Worm (Caenorhabditis elegans): Measurements from ENCODE around the gene shc-2.
A peak's percentile ranks its signal among the peaks of the same experiment; 100 is the strongest.

Gene shc-2

ce11 chrII:4945695-4946094 is 23.3 kb upstream of the shc-2 start, which contains the start of the genes gldi-11 and ZK546.2:
Gene gldi-11, minus strand, starts transcription at chrII:4945789.
Gene ZK546.2, plus strand, starts transcription at chrII:4946027.
- TF ChIP-seq ceh-13 (GFP tag; optimal IDR thresholded peaks at IDR 0.05), result no peak
- no peak for TF ChIP-seq aly-1 (tag; optimal IDR thresholded peaks at IDR 0.05)
- no peak for TF ChIP-seq hmbx-1 (tag; optimal IDR thresholded peaks at IDR 0.05)
- no peak for TF ChIP-seq flt-1 (GFP tag; IDR thresholded peaks at IDR 0.05)
- TF ChIP-seq tbx-11 (GFP tag; IDR thresholded peaks at IDR 0.05), result no peak
- no peak for TF ChIP-seq B0310.2 (tag; optimal IDR thresholded peaks at IDR 0.05)
- TF ChIP-seq scrt-1 (GFP tag; IDR thresholded peaks at IDR 0.05), result no peak
- TF ChIP-seq ets-7 (tag; optimal IDR thresholded peaks at IDR 0.05), result no peak
- TF ChIP-seq tbx-37 (GFP tag; conservative IDR thresholded peaks at IDR 0.05), result no peak
- TF ChIP-seq F13C5.2 (tag; optimal IDR thresholded peaks at IDR 0.05), result no peak
- TF ChIP-seq ama-1 (optimal IDR thresholded peaks at IDR 0.05), result no peak
- no peak for TF ChIP-seq hnd-1 (tag; optimal IDR thresholded peaks at IDR 0.05)

- no peak for TF ChIP-seq hmg-4 (GFP tag; optimal IDR thresholded peaks at IDR 0.05)
- no peak for TF ChIP-seq flt-1 (GFP tag; IDR thresholded peaks at IDR 0.05)
- no peak for TF ChIP-seq pes-1 (GFP tag; IDR thresholded peaks at IDR 0.05)
- TF ChIP-seq ets-7 (tag; optimal IDR thresholded peaks at IDR 0.05), result no peak
- no peak for TF ChIP-seq tra-4 (tag; optimal IDR thresholded peaks at IDR 0.05)
- TF ChIP-seq tbx-37 (GFP tag; conservative IDR thresholded peaks at IDR 0.05), result no peak
- no peak for TF ChIP-seq scrt-1 (GFP tag; IDR thresholded peaks at IDR 0.05)
- no peak for TF ChIP-seq ceh-36 (tag; optimal IDR thresholded peaks at IDR 0.05)
- TF ChIP-seq hnd-1 (tag; optimal IDR thresholded peaks at IDR 0.05), result no peak
- no peak for TF ChIP-seq tbx-11 (GFP tag; IDR thresholded peaks at IDR 0.05)
- no peak for TF ChIP-seq ama-1 (optimal IDR thresholded peaks at IDR 0.05)
- TF ChIP-seq hmbx-1 (tag; optimal IDR thresholded peaks at IDR 0.05), result no peak
- no peak for TF ChIP-seq ceh-13 (GFP tag; optimal IDR thresholded peaks at IDR 0.05)
- no peak for TF ChIP-seq aly-1 (tag; optimal IDR thresholded peaks at IDR 0.05)
- no peak for TF ChIP-seq sea-1 (GFP tag; conservative IDR thresholded peaks at IDR 0.05)
- no peak for TF ChIP-seq B0310.2 (tag; optimal IDR thresholded peaks at IDR 0.05)
- no peak for TF ChIP-seq F13C5.2 (tag; optimal IDR thresholded peaks at IDR 0.05)
These were observed 22.2 kb upstream of the shc-2 start for ce11 chrII:4946775-4947174.

DNA sequence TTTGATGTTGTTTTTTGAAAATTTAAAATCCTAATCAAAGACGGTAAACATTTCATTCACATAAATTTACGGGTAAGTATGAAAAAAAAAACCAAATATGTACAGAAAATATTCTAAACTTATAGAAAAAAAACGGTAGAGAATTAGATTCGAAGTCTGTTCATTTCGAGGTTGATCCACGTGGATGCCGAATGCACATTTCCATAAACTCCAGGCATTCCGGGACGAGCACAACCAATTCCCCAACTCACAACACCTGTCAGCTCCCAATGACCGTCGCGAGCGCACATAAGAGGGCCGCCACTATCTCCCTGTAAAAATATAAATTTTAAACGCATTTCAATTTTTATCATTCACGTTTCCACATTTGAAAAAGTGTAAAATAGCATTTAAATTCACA is 20.8 kb upstream of the shc-2 start:
- TF ChIP-seq ceh-36 (tag; optimal IDR thresholded peaks at IDR 0.05), result no peak

DNA sequence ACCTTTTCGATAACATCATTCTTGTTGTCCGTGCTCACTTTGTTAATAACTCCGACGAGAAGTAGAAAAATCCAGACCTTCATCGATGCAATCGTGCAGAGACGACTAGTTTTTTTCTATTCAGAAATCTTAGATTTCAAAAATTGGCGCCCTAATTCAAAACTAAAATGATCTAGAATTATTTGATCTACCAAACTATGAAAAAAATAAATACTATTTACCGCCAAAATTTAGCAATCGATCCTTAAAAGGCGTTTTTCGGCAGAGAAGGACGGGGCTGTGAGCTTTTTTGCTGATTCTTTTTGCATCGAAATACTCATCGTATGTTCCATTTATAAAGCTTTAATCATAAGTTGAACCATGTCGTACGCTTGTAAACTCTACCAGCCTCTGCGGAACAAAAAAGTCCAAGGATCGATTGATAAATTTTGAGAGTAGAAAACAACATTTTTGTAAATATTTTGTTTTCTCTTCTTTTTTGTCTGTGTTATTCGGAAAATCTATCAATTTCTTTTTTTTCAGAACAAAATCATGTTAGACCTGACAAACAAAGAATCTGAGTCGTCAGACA is 19.5 kb upstream of the shc-2 start, which contains the start of the genes try-1 and zyg-12:
Gene try-1, minus strand, starts transcription at position 148 of the 571 bp plus-strand sequence.
Gene zyg-12, plus strand, starts transcription at position 521 of the 571 bp plus-strand sequence.
- TF ChIP-seq sea-1 (GFP tag; conservative IDR thresholded peaks at IDR 0.05) (no peak), tbx-37 (GFP tag; conservative IDR thresholded peaks at IDR 0.05) (no peak), tra-4 (tag; optimal IDR thresholded peaks at IDR 0.05) (no peak), flt-1 (GFP tag; IDR thresholded peaks at IDR 0.05) (no peak), tbx-11 (GFP tag; IDR thresholded peaks at IDR 0.05) (no peak), ama-1 (optimal IDR thresholded peaks at IDR 0.05) (no peak), ets-7 (tag; optimal IDR thresholded peaks at IDR 0.05) (no peak), aly-1 (tag; optimal IDR thresholded peaks at IDR 0.05) (no peak)

- TF ChIP-seq pes-1 (GFP tag; IDR thresholded peaks at IDR 0.05) (no peak), tra-4 (tag; optimal IDR thresholded peaks at IDR 0.05) (no peak), sea-1 (GFP tag; conservative IDR thresholded peaks at IDR 0.05) (no peak), ceh-36 (tag; optimal IDR thresholded peaks at IDR 0.05) (no peak), B0310.2 (tag; optimal IDR thresholded peaks at IDR 0.05) (no peak), F13C5.2 (tag; optimal IDR thresholded peaks at IDR 0.05) (no peak), aly-1 (tag; optimal IDR thresholded peaks at IDR 0.05) (no peak), ceh-13 (GFP tag; optimal IDR thresholded peaks at IDR 0.05) (no peak)
These were observed 15.7 kb upstream of the shc-2 start, which contains the start of gene ndx-3 for ce11 chrII:4953289-4953688. Gene ndx-3, plus strand, starts transcription at chrII:4953589.

- TF ChIP-seq hmbx-1 (tag; optimal IDR thresholded peaks at IDR 0.05) (no peak), tbx-11 (GFP tag; IDR thresholded peaks at IDR 0.05) (no peak), B0310.2 (tag; optimal IDR thresholded peaks at IDR 0.05) (no peak), pes-1 (GFP tag; IDR thresholded peaks at IDR 0.05) (no peak), ama-1 (optimal IDR thresholded peaks at IDR 0.05) (no peak), ets-7 (tag; optimal IDR thresholded peaks at IDR 0.05) (no peak), ceh-13 (GFP tag; optimal IDR thresholded peaks at IDR 0.05) (no peak), hnd-1 (tag; optimal IDR thresholded peaks at IDR 0.05) (no peak), hmg-4 (GFP tag; optimal IDR thresholded peaks at IDR 0.05) (no peak), tra-4 (tag; optimal IDR thresholded peaks at IDR 0.05) (no peak), ceh-36 (tag; optimal IDR thresholded peaks at IDR 0.05) (no peak), flt-1 (GFP tag; IDR thresholded peaks at IDR 0.05) (no peak), F13C5.2 (tag; optimal IDR thresholded peaks at IDR 0.05) (no peak), aly-1 (tag; optimal IDR thresholded peaks at IDR 0.05) (no peak), tbx-37 (GFP tag; conservative IDR thresholded peaks at IDR 0.05) (no peak), scrt-1 (GFP tag; IDR thresholded peaks at IDR 0.05) (no peak), sea-1 (GFP tag; conservative IDR thresholded peaks at IDR 0.05) (no peak)
These were observed 14.6 kb upstream of the shc-2 start for ce11 chrII:4954099-4954959.

DNA sequence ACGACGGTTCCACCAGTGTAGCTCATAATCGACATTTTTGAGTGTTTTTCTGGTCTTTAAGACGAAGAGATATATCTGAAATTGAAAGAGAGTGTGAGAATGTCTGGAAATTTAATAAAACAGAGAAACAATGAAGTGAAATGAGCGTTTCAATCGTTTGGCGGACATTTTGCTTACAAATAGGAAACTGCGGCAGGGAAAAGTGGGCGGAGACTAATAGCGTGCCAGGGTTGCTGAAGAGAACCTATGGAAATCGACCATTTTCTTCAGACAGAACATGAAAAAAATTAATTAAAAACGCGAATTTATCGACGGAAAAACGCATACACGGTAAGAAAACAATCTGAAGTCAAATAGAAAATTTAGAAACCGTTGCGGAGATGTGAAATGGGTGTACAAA is 13.6 kb upstream of the shc-2 start, which contains the start of gene pbs-3:
Gene pbs-3, minus strand, starts transcription at position 75 of the 400 bp plus-strand sequence.
- TF ChIP-seq flt-1 (GFP tag; IDR thresholded peaks at IDR 0.05) (no peak), ama-1 (optimal IDR thresholded peaks at IDR 0.05) (no peak), tbx-11 (GFP tag; IDR thresholded peaks at IDR 0.05) (no peak), hnd-1 (tag; optimal IDR thresholded peaks at IDR 0.05) (no peak), sea-1 (GFP tag; conservative IDR thresholded peaks at IDR 0.05) (0 out of 2 replicates have a peak, but pooled peaks have one; percentile 23), ets-7 (tag; optimal IDR thresholded peaks at IDR 0.05) (peak; percentile 3), tbx-37 (GFP tag; conservative IDR thresholded peaks at IDR 0.05) (peak; percentile 54; the same call in 1 of the 2 replicates), pes-1 (GFP tag; IDR thresholded peaks at IDR 0.05) (no peak; the same call in 1 of the 2 replicates), F13C5.2 (tag; optimal IDR thresholded peaks at IDR 0.05) (peak; percentile 16), ceh-36 (tag; optimal IDR thresholded peaks at IDR 0.05) (no peak), aly-1 (tag; optimal IDR thresholded peaks at IDR 0.05) (no peak)

Data from whole organism, early embryonic.